Worm (Caenorhabditis elegans): ENCODE measurements around the gene F07A11.4.

- no peak for TF ChIP-seq him-1 (tag; optimal IDR thresholded peaks at IDR 0.05)
- no peak for TF ChIP-seq dao-5 (tag; optimal IDR thresholded peaks at IDR 0.05)
- TF ChIP-seq W03F9.2 (tag; optimal IDR thresholded peaks at IDR 0.05): no peak
Observed at ce11 chrII:11596157-11596740, 4.6 kb upstream of the F07A11.4 start.
